Worm (Caenorhabditis elegans): ENCODE measurements around the gene decr-1.3.

DNA sequence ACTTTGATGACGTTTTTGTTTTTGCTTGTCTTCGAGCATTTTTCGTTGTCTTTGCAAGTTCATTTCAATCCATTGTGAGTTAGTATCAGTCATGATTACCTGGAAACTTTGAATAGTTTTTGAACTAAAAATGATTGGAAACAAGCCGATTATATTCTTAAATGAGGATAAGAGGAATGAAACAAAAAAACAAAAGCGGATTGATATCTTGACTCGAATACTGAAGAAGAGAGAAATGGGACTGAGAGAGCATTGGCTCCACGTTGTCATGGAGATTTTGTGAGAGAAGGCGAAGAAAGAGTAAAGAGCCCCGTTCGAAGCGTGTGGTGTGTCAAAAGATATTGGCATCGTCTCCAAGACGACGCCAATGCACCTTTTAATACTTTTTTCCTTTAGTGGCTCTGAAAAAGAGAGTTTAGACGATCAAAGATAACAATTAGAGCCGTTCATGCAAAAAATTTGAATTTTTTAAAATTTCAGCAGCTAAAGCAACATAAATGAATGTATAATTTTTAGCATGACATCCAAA is 16.4 kb downstream of the decr-1.3 start, which contains the start of the genes tub-1 and tmem-138:
- TF ChIP-seq unc-55 (GFP tag; optimal IDR thresholded peaks at IDR 0.05) = no peak
- no peak for TF ChIP-seq ceh-82 (tag; optimal IDR thresholded peaks at IDR 0.05)
- no peak for TF ChIP-seq elt-1 (tag; optimal IDR thresholded peaks at IDR 0.05)
- TF ChIP-seq unc-62 (GFP tag; optimal IDR thresholded peaks at IDR 0.05) = no peak
- no peak for TF ChIP-seq nhr-23 (tag; optimal IDR thresholded peaks at IDR 0.05)
- no peak for TF ChIP-seq R02D3.7 (tag; optimal IDR thresholded peaks at IDR 0.05)
- no peak for TF ChIP-seq ZK546.5 (tag; optimal IDR thresholded peaks at IDR 0.05)
- no peak for TF ChIP-seq mab-5 (tag; optimal IDR thresholded peaks at IDR 0.05)
- no peak for TF ChIP-seq dmd-4 (tag; optimal IDR thresholded peaks at IDR 0.05)
- TF ChIP-seq egl-27 (tag; optimal IDR thresholded peaks at IDR 0.05) = no peak
- TF ChIP-seq nhr-237 (tag; optimal IDR thresholded peaks at IDR 0.05) = no peak
- no peak for TF ChIP-seq sma-9 (GFP tag; optimal IDR thresholded peaks at IDR 0.05)
- TF ChIP-seq sma-9 (tag; optimal IDR thresholded peaks at IDR 0.05) = no peak
- no peak for TF ChIP-seq ztf-4 (tag; optimal IDR thresholded peaks at IDR 0.05)
- TF ChIP-seq ztf-11 (tag; optimal IDR thresholded peaks at IDR 0.05) = no peak
